Fruit fly (Drosophila melanogaster): ENCODE measurements around the gene CG43090.

DNA sequence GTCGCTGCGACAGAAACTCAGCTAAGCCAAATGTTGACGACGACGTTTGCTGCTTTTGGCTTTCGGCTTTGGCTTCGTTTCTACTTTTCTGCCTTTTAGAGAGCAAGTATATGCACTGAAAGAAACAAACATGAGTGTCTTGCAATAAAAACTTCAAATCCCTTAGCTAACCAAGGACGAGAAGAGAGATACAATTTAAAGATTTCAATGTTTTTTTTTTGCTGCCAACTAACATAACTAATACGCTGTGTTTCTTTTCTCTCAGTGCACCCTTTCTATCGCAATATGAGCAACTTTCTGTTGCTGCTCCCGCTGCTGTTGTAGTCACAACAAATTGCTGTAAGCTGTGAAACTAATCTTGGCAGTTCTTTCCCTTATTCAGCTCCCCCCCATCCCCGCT is 20.3 kb downstream of the CG43090 start:
- no peak for TF ChIP-seq Dll (optimal IDR thresholded peaks at IDR 0.05)
- no peak for TF ChIP-seq CG8478 (optimal IDR thresholded peaks at IDR 0.05)
- TF ChIP-seq EcR (GFP tag; optimal IDR thresholded peaks at IDR 0.05) = no peak
- no peak for TF ChIP-seq pan (optimal IDR thresholded peaks at IDR 0.05)
- TF ChIP-seq usp (GFP tag; optimal IDR thresholded peaks at IDR 0.05) = no peak
- TF ChIP-seq psq (optimal IDR thresholded peaks at IDR 0.05) = no peak
